Fruit fly (Drosophila melanogaster) whole organism, embryonic: Measurements from ENCODE around the gene numb.

Experiments
- ATbp ChIP-seq: fragments of 200-800 bp; sonication (Bioruptor generic); optimal IDR thresholded peaks from 2 replicates; lab custom pipeline; 2017; ENCODE audit warnings: missing biosample characterization, mild to moderate bottlenecking, missing genetic modification characterization, missing genetic modification reagents
- BEAF-32 ChIP-seq: fragments of 200-800 bp; sonication (Bioruptor generic); optimal IDR thresholded peaks from 3 replicates; lab custom pipeline; 2017; ENCODE audit warnings: missing biosample characterization, missing genetic modification characterization, mild to moderate bottlenecking, moderate library complexity, missing genetic modification reagents
- Bgb ChIP-seq: fragments of 200-800 bp; sonication (Bioruptor generic); IDR thresholded peaks from 2 replicates; pipeline ENCODE4 v1.3.6; 2022; ENCODE audit warnings: missing biosample characterization, missing genetic modification characterization; ENCODE audit not compliant: partially characterized antibody
- CG11398 ChIP-seq: fragments of 200-800 bp; sonication (Bioruptor generic); optimal IDR thresholded peaks from 2 replicates; lab custom pipeline; 2016; ENCODE audit warnings: missing biosample characterization, missing genetic modification characterization
- CG12391 ChIP-seq: fragments of 200-800 bp; sonication (Bioruptor generic); optimal IDR thresholded peaks from 3 replicates; lab custom pipeline; 2018; ENCODE audit warnings: missing biosample characterization, mild to moderate bottlenecking, missing genetic modification characterization, moderate library complexity
- CG14667 ChIP-seq: fragments of 200-800 bp; sonication (Bioruptor generic); IDR thresholded peaks from 2 replicates; pipeline ENCODE4 v1.3.6; 2022; ENCODE audit warnings: missing biosample characterization, missing genetic modification characterization
- CG14965 ChIP-seq: fragments of 200-800 bp; sonication (Bioruptor generic); optimal IDR thresholded peaks from 2 replicates; lab custom pipeline; 2016; ENCODE audit warnings: missing biosample characterization, missing genetic modification characterization, borderline replicate concordance
- CG15479 ChIP-seq: fragments of 200-800 bp; sonication (Bioruptor generic); optimal IDR thresholded peaks from 3 replicates; lab custom pipeline; 2019; ENCODE audit warnings: missing biosample characterization, mild to moderate bottlenecking, missing genetic modification characterization, moderate library complexity
- CG18262 ChIP-seq: fragments of 200-800 bp; optimal IDR thresholded peaks from 3 replicates; lab custom pipeline; 2019; ENCODE audit warnings: missing biosample characterization, mild to moderate bottlenecking, missing genetic modification characterization, moderate library complexity
- CG18764 ChIP-seq: fragments of 200-800 bp; sonication (Bioruptor generic); optimal IDR thresholded peaks from 3 replicates; lab custom pipeline; 2016; ENCODE audit warnings: missing biosample characterization, missing genetic modification characterization
- CG2116 ChIP-seq: fragments of 200-800 bp; sonication (Bioruptor generic); optimal IDR thresholded peaks from 3 replicates; lab custom pipeline; 2018; ENCODE audit warnings: missing biosample characterization, mild to moderate bottlenecking, missing genetic modification characterization
- CG3163 ChIP-seq: fragments of 200-800 bp; sonication (Bioruptor generic); optimal IDR thresholded peaks from 3 replicates; lab custom pipeline; 2016; ENCODE audit warnings: missing biosample characterization, missing genetic modification characterization
- Deaf1 ChIP-seq: fragments of 200-800 bp; optimal IDR thresholded peaks from 3 replicates; lab custom pipeline; 2019; ENCODE audit warnings: missing biosample characterization, mild to moderate bottlenecking, missing genetic modification characterization, moderate library complexity
- Dip3 ChIP-seq: fragments of 200-800 bp; sonication (Bioruptor generic); optimal IDR thresholded peaks from 3 replicates; lab custom pipeline; 2016; ENCODE audit warnings: missing biosample characterization, missing genetic modification characterization
- Doc2 ChIP-seq: fragments of 200-800 bp; sonication (Bioruptor generic); IDR thresholded peaks from 2 replicates; pipeline ENCODE4 v1.3.6; 2022; ENCODE audit warnings: missing biosample characterization, missing genetic modification characterization
- Doc3 ChIP-seq: fragments of 200-800 bp; sonication (Bioruptor generic); IDR thresholded peaks from 3 replicates; pipeline ENCODE4 v1.3.6; 2022; ENCODE audit warnings: missing biosample characterization, missing genetic modification characterization; ENCODE audit not compliant: partially characterized antibody
- Drgx ChIP-seq: fragments of 200-800 bp; sonication (Bioruptor generic); IDR thresholded peaks from 2 replicates; pipeline ENCODE4 v1.3.6; 2022; ENCODE audit warnings: missing biosample characterization, missing genetic modification characterization
- Ets65A ChIP-seq: fragments of 200-800 bp; sonication (Bioruptor generic); peaks from one replicate; lab custom pipeline; 2016; ENCODE audit warnings: missing biosample characterization, missing genetic modification characterization
- Fer1 ChIP-seq: fragments of 200-800 bp; sonication (Bioruptor generic); optimal IDR thresholded peaks from 2 replicates; lab custom pipeline; 2017; ENCODE audit warnings: missing biosample characterization, mild to moderate bottlenecking, missing genetic modification characterization
- Fer2 ChIP-seq: fragments of 200-800 bp; sonication (Bioruptor generic); optimal IDR thresholded peaks from 2 replicates; lab custom pipeline; 2018; ENCODE audit warnings: missing biosample characterization, mild to moderate bottlenecking, missing genetic modification characterization, moderate library complexity
- H2.0 ChIP-seq: fragments of 200-800 bp; sonication (Bioruptor generic); IDR thresholded peaks from 2 replicates; pipeline ENCODE4 v1.3.6; 2022; ENCODE audit warnings: missing biosample characterization, missing genetic modification characterization
- HLH3B ChIP-seq: fragments of 200-800 bp; sonication (Bioruptor generic); IDR thresholded peaks from 2 replicates; pipeline ENCODE4 v1.3.6; 2022; ENCODE audit warnings: missing biosample characterization, missing genetic modification characterization
- Kr ChIP-seq: fragments of 200-800 bp; sonication (Bioruptor generic); optimal IDR thresholded peaks from 2 replicates; lab custom pipeline; 2017; ENCODE audit warnings: missing biosample characterization, mild to moderate bottlenecking, missing genetic modification characterization
- Lhr ChIP-seq: fragments of 200-800 bp; sonication (Bioruptor generic); optimal IDR thresholded peaks from 3 replicates; lab custom pipeline; 2017; ENCODE audit warnings: mild to moderate bottlenecking, missing biosample characterization, missing genetic modification reagents, missing genetic modification characterization
- Lim3 ChIP-seq: fragments of 200-800 bp; sonication (Bioruptor generic); IDR thresholded peaks from 2 replicates; pipeline ENCODE4 v1.3.6; 2022; ENCODE audit warnings: missing biosample characterization, missing genetic modification characterization
- MTF-1 ChIP-seq: fragments of 200-800 bp; sonication (Bioruptor generic); optimal IDR thresholded peaks from 2 replicates; lab custom pipeline; 2018; ENCODE audit warnings: missing biosample characterization, mild to moderate bottlenecking, missing genetic modification characterization, borderline replicate concordance
- Med ChIP-seq: fragments of 200-800 bp; sonication (Bioruptor generic); peaks from one replicate; lab custom pipeline; 2016; ENCODE audit warnings: missing biosample characterization, missing genetic modification characterization, mild to moderate bottlenecking, inconsistent platforms, moderate library complexity
- NC2α ChIP-seq: fragments of 200-800 bp; sonication (Bioruptor generic); optimal IDR thresholded peaks from 2 replicates; lab custom pipeline; 2016; ENCODE audit warnings: missing biosample characterization, missing genetic modification characterization
- Nf-YB ChIP-seq: fragments of 200-800 bp; sonication (Bioruptor generic); optimal IDR thresholded peaks from 3 replicates; lab custom pipeline; 2019; ENCODE audit warnings: missing biosample characterization, mild to moderate bottlenecking, missing genetic modification characterization, moderate library complexity
- Nf-YC ChIP-seq: fragments of 200-800 bp; optimal IDR thresholded peaks from 3 replicates; lab custom pipeline; 2019; ENCODE audit warnings: missing biosample characterization, mild to moderate bottlenecking, missing genetic modification characterization, moderate library complexity
- Six4 ChIP-seq: fragments of 200-800 bp; sonication (Bioruptor generic); optimal IDR thresholded peaks from 2 replicates; lab custom pipeline; 2016; ENCODE audit warnings: missing biosample characterization, missing genetic modification characterization
- abd-A ChIP-seq: fragments of 200-800 bp; sonication (Bioruptor generic); optimal IDR thresholded peaks from 3 replicates; lab custom pipeline; 2019; ENCODE audit warnings: missing biosample characterization, mild to moderate bottlenecking, missing genetic modification characterization, moderate library complexity
- ac ChIP-seq: fragments of 200-800 bp; sonication (Bioruptor generic); optimal IDR thresholded peaks from 3 replicates; lab custom pipeline; 2017; ENCODE audit warnings: missing biosample characterization, mild to moderate bottlenecking, missing genetic modification characterization
- amos ChIP-seq: fragments of 200-800 bp; sonication (Bioruptor generic); IDR thresholded peaks from 2 replicates; pipeline ENCODE4 v1.3.6; 2022; ENCODE audit warnings: missing biosample characterization, missing genetic modification characterization; ENCODE audit not compliant: partially characterized antibody
- bcd ChIP-seq: fragments of 200-800 bp; sonication (Bioruptor generic); optimal IDR thresholded peaks from 2 replicates; lab custom pipeline; 2017; ENCODE audit warnings: missing biosample characterization, mild to moderate bottlenecking, missing genetic modification characterization
- cad ChIP-seq: fragments of >200 bp; optimal IDR thresholded peaks from 2 replicates; lab custom pipeline; 2017; ENCODE audit warnings: missing biosample characterization, missing genetic modification characterization
- eve ChIP-seq, 2 experiments: fragments of >200 bp; optimal IDR thresholded peaks; 2 replicates each; lab custom pipeline; 2017; ENCODE audit warnings: missing biosample characterization in 2 of 2, missing genetic modification characterization in 2 of 2
- fru ChIP-seq: fragments of >200 bp; optimal IDR thresholded peaks from 2 replicates; lab custom pipeline; 2017
- ftz-f1 ChIP-seq: fragments of 200-800 bp; sonication (Bioruptor generic); optimal IDR thresholded peaks from 2 replicates; lab custom pipeline; 2016; ENCODE audit warnings: missing biosample characterization, missing genetic modification characterization
- gcm ChIP-seq: fragments of 200-800 bp; sonication (Bioruptor generic); optimal IDR thresholded peaks from 2 replicates; lab custom pipeline; 2019; ENCODE audit warnings: missing biosample characterization, mild to moderate bottlenecking, missing genetic modification characterization, moderate library complexity
- h ChIP-seq: fragments of >200 bp; optimal IDR thresholded peaks from 2 replicates; lab custom pipeline; 2017
- insv ChIP-seq, 2 experiments: fragments of 200-800 bp; sonication (Bioruptor generic); optimal IDR thresholded peaks; 3 replicates each; lab custom pipeline; 2016 to 2018; ENCODE audit warnings: missing biosample characterization in 2 of 2, missing genetic modification characterization in 2 of 2
- lmd ChIP-seq: fragments of 200-800 bp; sonication (Bioruptor generic); IDR thresholded peaks from 2 replicates; pipeline ENCODE4 v1.3.6; 2022; ENCODE audit warnings: missing biosample characterization, missing genetic modification characterization
- oc ChIP-seq: fragments of 200-800 bp; sonication (Bioruptor generic); optimal IDR thresholded peaks from 2 replicates; lab custom pipeline; 2018; ENCODE audit warnings: missing biosample characterization, mild to moderate bottlenecking, missing genetic modification characterization, moderate library complexity
- ro ChIP-seq: fragments of 200-800 bp; sonication (Bioruptor generic); IDR thresholded peaks from 2 replicates; pipeline ENCODE4 v1.3.6; 2022; ENCODE audit warnings: missing biosample characterization, missing genetic modification characterization
- sens ChIP-seq: fragments of 200-800 bp; sonication (Bioruptor generic); peaks from one replicate; lab custom pipeline; 2016; ENCODE audit warnings: missing biosample characterization, missing genetic modification characterization
- sens-2 ChIP-seq: fragments of 200-800 bp; sonication (Bioruptor generic); IDR thresholded peaks from 2 replicates; pipeline ENCODE4 v1.3.6; 2022; ENCODE audit warnings: missing biosample characterization, missing genetic modification characterization
- tna ChIP-seq: fragments of 200-800 bp; sonication (Bioruptor generic); IDR thresholded peaks from 2 replicates; pipeline ENCODE4 v1.3.6; 2022; ENCODE audit warnings: missing biosample characterization, missing genetic modification characterization; ENCODE audit not compliant: partially characterized antibody
- trh ChIP-seq: fragments of 200-800 bp; sonication (Bioruptor generic); optimal IDR thresholded peaks from 2 replicates; lab custom pipeline; 2016; ENCODE audit warnings: missing biosample characterization, missing genetic modification characterization
- twi ChIP-seq: fragments of 200-800 bp; optimal IDR thresholded peaks from 2 replicates; lab custom pipeline; 2019; ENCODE audit warnings: missing biosample characterization, mild to moderate bottlenecking, missing genetic modification characterization, moderate library complexity
- zen ChIP-seq: fragments of 200-800 bp; sonication (Bioruptor generic); optimal IDR thresholded peaks from 3 replicates; lab custom pipeline; 2018; ENCODE audit warnings: missing biosample characterization, mild to moderate bottlenecking, missing genetic modification characterization, moderate library complexity

Gene numb

DNA sequence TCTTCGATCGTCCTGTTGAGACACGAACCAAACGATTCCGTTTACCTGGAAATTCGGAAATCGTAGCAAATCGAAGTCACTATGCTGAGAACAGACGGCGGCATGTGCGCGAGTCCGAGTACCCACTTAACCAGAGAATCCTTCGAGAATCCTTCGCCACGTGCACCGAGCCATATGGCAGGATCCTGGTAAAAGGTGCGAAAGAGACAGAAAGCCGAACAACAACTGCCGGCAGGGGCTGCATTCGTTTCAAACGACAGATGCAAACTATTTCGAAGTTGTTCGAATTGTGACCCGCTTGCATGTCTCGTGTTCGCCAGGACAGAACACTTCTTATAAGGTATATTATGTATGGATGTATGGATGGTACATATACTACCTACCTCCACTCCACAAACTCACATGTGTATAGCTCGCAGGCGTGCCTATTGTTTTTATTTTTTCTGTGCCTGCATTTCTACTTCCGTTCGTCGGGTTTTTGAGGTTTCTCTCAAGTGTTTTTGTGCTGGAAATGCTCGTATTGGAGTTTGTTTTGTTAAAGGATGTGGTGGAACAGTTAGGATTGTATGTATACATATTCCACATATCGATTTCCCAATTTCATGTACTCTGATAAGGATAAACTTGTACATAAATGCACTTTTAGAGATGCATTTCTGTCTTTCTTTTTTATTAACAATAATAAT is 17.2 kb downstream of the numb start (continued):
- TF ChIP-seq zen (tag; lab: Kevin White, UChicago) (peak; percentile 32), CG14965 (GFP tag; lab: Kevin White, UChicago) (no peak), Lhr (no peak), CG18262 (no peak), Kr (GFP tag; lab: Kevin White, UChicago) (peak; percentile 48), Fer1 (GFP tag; lab: Kevin White, UChicago) (no peak), ro (GFP tag; lab: Robert Waterston, UW) (no peak), CG3163 (no peak), CG14667 (GFP tag; lab: Robert Waterston, UW) (no peak), MTF-1 (no peak), Doc3 (GFP tag; lab: Robert Waterston, UW) (no peak), ftz-f1 (GFP tag; lab: Kevin White, UChicago) (no peak), Fer2 (tag; lab: Kevin White, UChicago) (no peak), Lim3 (GFP tag; lab: Robert Waterston, UW) (no peak), Doc2 (no peak), gcm (no peak), twi (peak; percentile 98), cad (GFP tag; lab: Kevin White, UChicago) (no peak), Drgx (GFP tag; lab: Robert Waterston, UW) (no peak), Six4 (no peak), tna (GFP tag; lab: Robert Waterston, UW) (no peak), CG18764 (GFP tag; lab: Kevin White, UChicago) (no peak), oc (no peak), h (lab: Kevin White, UChicago) (no peak), BEAF-32 (GFP tag; lab: Kevin White, UChicago) (no peak), trh (GFP tag; lab: Kevin White, UChicago) (no peak), lmd (GFP tag; lab: Robert Waterston, UW) (no peak), sens (GFP tag; lab: Kevin White, UChicago) (peak; percentile 68), fru (no peak), abd-A (tag; lab: Kevin White, UChicago) (no peak), ac (GFP tag; lab: Kevin White, UChicago) (peak; percentile 61), insv (GFP tag; optimal IDR thresholded peaks at IDR 0.05; lab: Kevin White, UChicago) (peak in 1 of 2 experiments; percentile 76), Dip3 (no peak), bcd (GFP tag; lab: Kevin White, UChicago) (no peak), CG11398 (no peak), Deaf1 (tag; lab: Kevin White, UChicago) (no peak), HLH3B (GFP tag; lab: Robert Waterston, UW) (no peak), Nf-YB (GFP tag; lab: Kevin White, UChicago) (no peak), ATbp (GFP tag; lab: Kevin White, UChicago) (no peak), amos (GFP tag; lab: Robert Waterston, UW) (peak; percentile 25; the same call in 1 of the 2 replicates), NC2α (GFP tag; lab: Kevin White, UChicago) (no peak), Med (GFP tag; lab: Kevin White, UChicago) (peak; percentile 1), CG15479 (GFP tag; lab: Kevin White, UChicago) (peak; percentile 65), sens-2 (GFP tag; lab: Robert Waterston, UW) (no peak), Bgb (no peak), Ets65A (GFP tag; lab: Kevin White, UChicago) (no peak), Nf-YC (tag; lab: Kevin White, UChicago) (no peak), eve (GFP tag; optimal IDR thresholded peaks at IDR 0.05; lab: Kevin White, UChicago) (peak in 1 of 2 experiments; percentile 0), CG12391 (no peak), H2.0 (no peak), CG2116 (no peak)
